Worm (Caenorhabditis elegans) whole organism, late embryonic: ENCODE measurements around the gene Y43F8C.13.
"Not testable (repeated sequence)": the region's sequence is repeated elsewhere in the genome, so short reads cannot be mapped to it uniquely, and the experiment has no call there.

Source experiments
- C08G9.2 ChIP-seq: sonication (generic microtip); optimal IDR thresholded peaks from 2 replicates; lab custom pipeline; 2016; ENCODE audit warnings: mild to moderate bottlenecking, missing genetic modification characterization, moderate library complexity, missing compliant biosample characterization
- F13H6.1 ChIP-seq: sonication (generic microtip); optimal IDR thresholded peaks from 2 replicates; lab custom pipeline; 2016; ENCODE audit warnings: missing genetic modification characterization, missing compliant biosample characterization
- K09A11.1 ChIP-seq: sonication (generic microtip); optimal IDR thresholded peaks from 2 replicates; lab custom pipeline; 2017; ENCODE audit warnings: antibody characterized with exemption, mild to moderate bottlenecking, missing genetic modification characterization, missing compliant biosample characterization; ENCODE audit not compliant: insufficient read depth
- ahr-1 ChIP-seq: sonication (generic microtip); optimal IDR thresholded peaks from 2 replicates; lab custom pipeline; 2016; ENCODE audit warnings: missing genetic modification characterization, missing compliant biosample characterization
- ceh-14 ChIP-seq: sonication (generic microtip); optimal IDR thresholded peaks from 2 replicates; lab custom pipeline; 2016; ENCODE audit warnings: missing genotype, missing genetic modification characterization, missing compliant biosample characterization
- ceh-18 ChIP-seq: sonication (generic microtip); optimal IDR thresholded peaks from 2 replicates; lab custom pipeline; 2016; ENCODE audit warnings: missing genetic modification characterization, missing compliant biosample characterization
- ceh-19 ChIP-seq: fragments of 200-800 bp; sonication (Bioruptor generic); optimal IDR thresholded peaks from 2 replicates; lab custom pipeline; 2018; ENCODE audit warnings: mild to moderate bottlenecking, missing genetic modification characterization, missing compliant biosample characterization
- ceh-24 ChIP-seq: sonication (generic microtip); optimal IDR thresholded peaks from 2 replicates; lab custom pipeline; 2016; ENCODE audit warnings: mild to moderate bottlenecking, missing genetic modification characterization, missing compliant biosample characterization
- ceh-30 ChIP-seq: fragments of 150-350 bp; optimal IDR thresholded peaks from 2 replicates; lab custom pipeline; 2014; ENCODE audit warnings: missing biosample characterization, missing genetic modification characterization
- ceh-34 ChIP-seq: sonication (generic microtip); optimal IDR thresholded peaks from 2 replicates; lab custom pipeline; 2016; ENCODE audit warnings: mild to moderate bottlenecking, missing genetic modification characterization, missing compliant biosample characterization
- ceh-48 ChIP-seq: sonication (generic microtip); optimal IDR thresholded peaks from 2 replicates; lab custom pipeline; 2016; ENCODE audit warnings: missing genetic modification characterization, inconsistent platforms, missing compliant biosample characterization
- ceh-9 ChIP-seq: sonication (generic microtip); optimal IDR thresholded peaks from 2 replicates; lab custom pipeline; 2016; ENCODE audit warnings: mild to moderate bottlenecking, missing genetic modification characterization, inconsistent platforms, missing compliant biosample characterization
- che-1 ChIP-seq: sonication (generic microtip); optimal IDR thresholded peaks from 2 replicates; lab custom pipeline; 2016; ENCODE audit warnings: mild to moderate bottlenecking, missing genetic modification characterization, missing compliant biosample characterization
- ets-4 ChIP-seq: sonication (generic microtip); optimal IDR thresholded peaks from 2 replicates; lab custom pipeline; 2016; ENCODE audit warnings: missing genetic modification characterization, missing compliant biosample characterization
- eyg-1 ChIP-seq: sonication (generic microtip); optimal IDR thresholded peaks from 2 replicates; lab custom pipeline; 2016; ENCODE audit warnings: missing genotype, missing genetic modification characterization, missing compliant biosample characterization
- fax-1 ChIP-seq: sonication (generic microtip); optimal IDR thresholded peaks from 2 replicates; lab custom pipeline; 2016; ENCODE audit warnings: missing genotype, missing genetic modification characterization, missing compliant biosample characterization
- fkh-10 ChIP-seq: fragments of 150-350 bp; optimal IDR thresholded peaks from 2 replicates; lab custom pipeline; 2014; ENCODE audit warnings: missing biosample characterization, missing genetic modification reagents, missing genetic modification characterization
- fkh-6 ChIP-seq: sonication (generic microtip); optimal IDR thresholded peaks from 2 replicates; lab custom pipeline; 2016; ENCODE audit warnings: missing genetic modification characterization, missing compliant biosample characterization
- hlh-13 ChIP-seq: fragments of 200-800 bp; sonication (Bioruptor generic); optimal IDR thresholded peaks from 2 replicates; lab custom pipeline; 2018; ENCODE audit warnings: mild to moderate bottlenecking, missing genetic modification characterization, missing compliant biosample characterization
- hlh-15 ChIP-seq: sonication (generic microtip); optimal IDR thresholded peaks from 2 replicates; lab custom pipeline; 2016; ENCODE audit warnings: missing genetic modification characterization, missing compliant biosample characterization
- hlh-30 ChIP-seq: sonication (generic microtip); optimal IDR thresholded peaks from 2 replicates; lab custom pipeline; 2017; ENCODE audit warnings: antibody characterized with exemption, missing genetic modification characterization, missing compliant biosample characterization; ENCODE audit not compliant: insufficient read depth
- hlh-6 ChIP-seq: sonication (generic microtip); optimal IDR thresholded peaks from 2 replicates; lab custom pipeline; 2016; ENCODE audit warnings: missing genotype, missing genetic modification characterization, missing compliant biosample characterization
- mec-3 ChIP-seq: sonication (generic microtip); optimal IDR thresholded peaks from 2 replicates; lab custom pipeline; 2016; ENCODE audit warnings: borderline replicate concordance, missing genetic modification characterization, missing compliant biosample characterization
- nfya-1 ChIP-seq: sonication (generic microtip); optimal IDR thresholded peaks from 2 replicates; lab custom pipeline; 2017; ENCODE audit warnings: missing genetic modification characterization, mild to moderate bottlenecking, missing compliant biosample characterization, antibody characterized with exemption, moderate library complexity
- nhr-232 ChIP-seq: sonication (generic microtip); optimal IDR thresholded peaks from 2 replicates; lab custom pipeline; 2016; ENCODE audit warnings: missing genetic modification characterization, missing compliant biosample characterization
- npax-4 ChIP-seq: sonication (generic microtip); optimal IDR thresholded peaks from 2 replicates; lab custom pipeline; 2016; ENCODE audit warnings: missing genetic modification characterization, missing compliant biosample characterization
- odd-2 ChIP-seq: sonication (generic microtip); optimal IDR thresholded peaks from 2 replicates; lab custom pipeline; 2017; ENCODE audit warnings: antibody characterized with exemption, mild to moderate bottlenecking, missing genetic modification characterization, missing compliant biosample characterization
- pag-3 ChIP-seq: sonication (generic microtip); optimal IDR thresholded peaks from 2 replicates; lab custom pipeline; 2016; ENCODE audit warnings: missing compliant biosample characterization, missing genetic modification characterization, borderline replicate concordance
- pat-9 ChIP-seq: fragments of 200-800 bp; sonication (Bioruptor generic); optimal IDR thresholded peaks from 2 replicates; lab custom pipeline; 2018; ENCODE audit warnings: mild to moderate bottlenecking, missing genetic modification characterization, moderate library complexity, missing compliant biosample characterization
- pax-1 ChIP-seq: fragments of 150-350 bp; optimal IDR thresholded peaks from 2 replicates; lab custom pipeline; 2014; ENCODE audit warnings: missing biosample characterization, missing genetic modification characterization
- pha-2 ChIP-seq: sonication (generic microtip); optimal IDR thresholded peaks from 2 replicates; lab custom pipeline; 2017; ENCODE audit warnings: mild to moderate bottlenecking, missing genetic modification characterization, missing compliant biosample characterization
- pha-4 ChIP-seq: fragments of 150-350 bp; optimal IDR thresholded peaks from 2 replicates; lab custom pipeline; 2018; ENCODE audit warnings: missing biosample characterization, missing genetic modification reagents, missing genetic modification characterization
- pros-1 ChIP-seq: fragments of 150-350 bp; optimal IDR thresholded peaks from 2 replicates; lab custom pipeline; 2014; ENCODE audit warnings: missing biosample characterization, missing genetic modification reagents, missing genetic modification characterization
- ref-2 ChIP-seq: sonication (generic microtip); optimal IDR thresholded peaks from 2 replicates; lab custom pipeline; 2016; ENCODE audit warnings: missing genetic modification characterization, missing compliant biosample characterization
- rnt-1 ChIP-seq: sonication (generic microtip); optimal IDR thresholded peaks from 2 replicates; lab custom pipeline; 2016; ENCODE audit warnings: missing genetic modification characterization, missing compliant biosample characterization
- sdc-2 ChIP-seq: sonication (generic microtip); optimal IDR thresholded peaks from 2 replicates; lab custom pipeline; 2016; ENCODE audit warnings: missing genotype, missing genetic modification characterization, missing compliant biosample characterization
- sox-2 ChIP-seq: fragments of 200-800 bp; sonication (Bioruptor generic); IDR thresholded peaks from 2 replicates; pipeline ENCODE4 v1.3.6; 2022; ENCODE audit warnings: missing genetic modification reagents, missing genetic modification characterization, missing compliant biosample characterization
- sox-4 ChIP-seq: sonication (generic microtip); optimal IDR thresholded peaks from 2 replicates; lab custom pipeline; 2017; ENCODE audit warnings: mild to moderate bottlenecking, missing genetic modification characterization, inconsistent platforms, missing compliant biosample characterization
- tbx-7 ChIP-seq: sonication (generic microtip); optimal IDR thresholded peaks from 2 replicates; lab custom pipeline; 2016; ENCODE audit warnings: missing genotype, missing genetic modification characterization, missing compliant biosample characterization
- unc-3 ChIP-seq, 2 experiments: fragments of 200-800 bp in 1 of 2; sonication (Bioruptor generic) in 1 of 2; sonication (generic microtip) in 1 of 2; conservative IDR thresholded peaks in 1 of 2; optimal IDR thresholded peaks in 1 of 2; 2 replicates each; pipeline versions ENCODE4 v1.3.6 to Lab custom; 2016 to 2022; ENCODE audit warnings: missing compliant biosample characterization in 2 of 2, missing genetic modification characterization in 2 of 2, missing genetic modification reagents in 1 of 2
- ztf-16 ChIP-seq: sonication (generic microtip); optimal IDR thresholded peaks from 2 replicates; lab custom pipeline; 2017; ENCODE audit warnings: missing genetic modification characterization, missing compliant biosample characterization

Y43F8C.13 gene

ce11 chrV:19715847-19716246, 18.6 kb upstream of the Y43F8C.13 start, which contains the start of gene Y43F8C.17:
Gene Y43F8C.17 (plus strand): TSS chrV:19716147.
- TF ChIP-seq ceh-18 (tag; lab: Kevin White, UChicago) = no peak
- no peak for TF ChIP-seq ceh-24 (tag; lab: Kevin White, UChicago)
- no peak for TF ChIP-seq npax-4 (tag; lab: Kevin White, UChicago)
- TF ChIP-seq sdc-2 = no peak

- TF ChIP-seq hlh-15 (tag; lab: Kevin White, UChicago) (no peak), ref-2 (tag; lab: Kevin White, UChicago) (no peak), che-1 (tag; lab: Kevin White, UChicago) (no peak), ets-4 (tag; lab: Kevin White, UChicago) (no peak), F13H6.1 (tag; lab: Kevin White, UChicago) (no peak), odd-2 (tag; lab: Kevin White, UChicago) (no peak), pros-1 (no peak), npax-4 (tag; lab: Kevin White, UChicago) (no peak), ztf-16 (no peak), ceh-30 (tag; lab: Kevin White, UChicago) (no peak), K09A11.1 (no peak)
Observed at ce11 chrV:19715419-19715818, 18.2 kb upstream of the Y43F8C.13 start, which contains the start of gene Y43F8C.16. Gene Y43F8C.16 (minus strand): TSS chrV:19715519.

DNA sequence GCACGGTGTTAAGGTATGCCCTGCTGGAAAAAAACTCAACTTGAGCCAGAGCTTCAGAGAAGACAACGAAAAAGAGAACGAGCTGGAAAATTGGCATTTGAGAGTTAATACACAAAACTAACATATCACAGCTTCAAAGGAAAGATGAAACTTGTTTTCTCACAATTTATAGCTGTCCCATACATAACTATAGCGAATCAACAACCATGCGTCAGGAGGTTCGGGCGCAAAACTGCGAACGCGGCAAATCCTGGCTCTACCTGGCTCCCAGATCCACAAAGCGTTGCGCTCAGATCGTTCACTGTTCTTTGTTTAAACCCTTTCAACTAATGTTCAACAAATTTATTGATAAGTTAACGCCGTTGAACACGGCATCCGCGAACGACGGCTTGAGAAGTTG, 14.4 kb upstream of the Y43F8C.13 start, which contains the start of gene Y43F8C.23:
Gene Y43F8C.23, minus strand, starts transcription at position 101 of the 400 bp plus-strand sequence.
- not testable (repeated sequence) for TF ChIP-seq fkh-6, ceh-9, pat-9 (tag; lab: Kevin White, UChicago)

ce11 chrV:19710514-19710913, 13.3 kb upstream of the Y43F8C.13 start, which contains the start of gene Y43F8C.15:
Gene Y43F8C.15 (minus strand): TSS chrV:19710614.
- not testable (repeated sequence) for TF ChIP-seq ceh-19 (GFP tag; lab: Kevin White, UChicago); ets-4 (tag; lab: Kevin White, UChicago); odd-2 (tag; lab: Kevin White, UChicago)

DNA sequence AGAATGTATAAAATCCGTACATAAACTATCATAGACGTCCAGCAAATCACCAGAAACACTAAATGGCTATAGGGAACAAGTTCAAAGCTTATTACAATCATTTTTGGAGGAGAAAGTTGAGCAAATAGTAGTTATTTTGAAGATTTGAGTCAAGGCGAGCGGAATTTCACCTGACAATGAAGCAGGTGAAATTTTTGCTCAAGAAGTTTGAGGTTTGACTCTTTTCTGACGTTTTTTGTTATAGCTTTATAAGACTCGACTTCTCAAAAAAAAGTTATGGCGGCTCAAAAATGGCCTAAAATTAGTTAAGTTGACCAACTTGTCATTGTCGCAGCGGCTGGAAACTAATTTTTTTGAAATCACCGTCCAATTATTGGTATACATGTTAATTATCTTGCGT, 11.7 kb upstream of the Y43F8C.13 start, which contains the start of gene srv-3:
Gene srv-3, minus strand, starts transcription at position 101 of the 400 bp plus-strand sequence.
- no peak for TF ChIP-seq nhr-232 (tag; lab: Kevin White, UChicago)
- TF ChIP-seq hlh-6 = no peak
- TF ChIP-seq sox-2 (GFP tag; lab: Robert Waterston, UW) = no peak
- TF ChIP-seq hlh-13 = no peak
- TF ChIP-seq pha-2 (tag; lab: Kevin White, UChicago) = no peak
- TF ChIP-seq fax-1 (tag; lab: Kevin White, UChicago) = no peak
- TF ChIP-seq ceh-14 (tag; lab: Kevin White, UChicago) = no peak
- TF ChIP-seq nfya-1 = no peak
- no peak for TF ChIP-seq ceh-34 (tag; lab: Kevin White, UChicago)
- TF ChIP-seq hlh-30 (tag; lab: Kevin White, UChicago) = no peak
- TF ChIP-seq F13H6.1 (tag; lab: Kevin White, UChicago) = no peak
- no peak for TF ChIP-seq ceh-48 (tag; lab: Kevin White, UChicago)
- no peak for TF ChIP-seq rnt-1 (tag; lab: Kevin White, UChicago)

DNA sequence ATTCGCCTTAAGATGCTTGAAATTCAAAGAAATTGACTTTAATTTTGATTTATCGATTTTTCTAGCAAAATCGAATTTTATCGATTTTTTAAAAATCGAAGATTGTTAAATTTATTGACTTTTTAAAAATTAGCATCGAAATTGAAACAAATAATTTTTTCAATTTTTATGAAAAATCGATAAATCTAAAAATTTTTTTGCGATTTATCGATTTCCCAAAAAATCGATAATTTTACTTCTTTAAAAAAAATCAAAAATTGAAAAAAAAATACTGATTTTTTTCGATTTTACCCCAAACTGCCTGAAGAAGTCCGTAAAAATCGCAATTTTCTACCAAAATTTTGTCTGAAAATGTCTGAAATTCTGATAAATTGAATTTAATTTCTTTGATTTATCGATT, 5.2 kb downstream of the Y43F8C.13 start:
- TF ChIP-seq fkh-10 (GFP tag; lab: Kevin White, UChicago) = no peak
- no peak for TF ChIP-seq rnt-1 (tag; lab: Kevin White, UChicago)
- TF ChIP-seq K09A11.1 = no peak
- no peak for TF ChIP-seq tbx-7 (tag; lab: Kevin White, UChicago)
- no peak for TF ChIP-seq sox-4 (tag; lab: Kevin White, UChicago)
- TF ChIP-seq C08G9.2 (tag; lab: Kevin White, UChicago) = no peak
- no peak for TF ChIP-seq unc-3 (GFP tag; conservative IDR thresholded peaks at IDR 0.05; lab: Robert Waterston, UW)
- TF ChIP-seq unc-3 (tag; optimal IDR thresholded peaks at IDR 0.05; lab: Kevin White, UChicago) = no peak
- no peak for TF ChIP-seq hlh-13
- no peak for TF ChIP-seq fkh-6 (tag; lab: Kevin White, UChicago)
- no peak for TF ChIP-seq nfya-1
- no peak for TF ChIP-seq mec-3 (tag; lab: Kevin White, UChicago)
- no peak for TF ChIP-seq pat-9 (tag; lab: Kevin White, UChicago)
- no peak for TF ChIP-seq ahr-1 (tag; lab: Kevin White, UChicago)
- TF ChIP-seq pag-3 (tag; lab: Kevin White, UChicago) = no peak
- no peak for TF ChIP-seq eyg-1 (tag; lab: Kevin White, UChicago)
- TF ChIP-seq pax-1 (tag; lab: Kevin White, UChicago) = no peak
- no peak for TF ChIP-seq pha-4 (tag; lab: Kevin White, UChicago)
- no peak for TF ChIP-seq ceh-48 (tag; lab: Kevin White, UChicago)
- no peak for TF ChIP-seq fax-1 (tag; lab: Kevin White, UChicago)
